Fruit fly (Drosophila melanogaster): ENCODE results near the gene CG32473.

The CG32473 gene

DNA sequence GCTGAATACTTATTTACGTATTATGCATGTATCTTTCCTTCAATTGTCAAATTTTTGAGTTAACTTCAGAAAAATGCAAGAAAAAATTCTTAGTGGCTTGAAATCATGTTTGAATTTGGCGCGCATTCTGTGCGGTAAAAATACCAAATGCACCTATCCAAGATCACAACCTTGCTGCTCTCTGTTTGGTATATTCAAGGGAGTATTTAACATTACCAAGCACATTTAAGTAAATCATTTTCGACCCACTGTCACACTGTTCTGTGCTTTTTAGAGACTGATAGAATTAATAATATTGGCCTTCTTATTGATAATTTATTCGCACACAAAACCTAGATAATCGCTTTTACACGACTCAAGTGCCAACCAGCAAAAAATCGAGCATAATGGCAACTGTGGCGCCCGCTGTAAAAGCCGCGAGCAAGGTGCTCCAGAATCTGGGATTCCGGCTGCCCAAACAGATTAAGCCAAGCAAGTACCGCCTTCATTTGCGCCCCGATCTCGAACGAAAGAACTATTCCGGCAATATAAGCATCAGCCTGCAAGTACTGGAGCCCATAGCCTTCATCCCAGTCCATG, 6.8 kb downstream of the CG32473 start (continued):
- TF ChIP-seq CG13123 (GFP tag; optimal IDR thresholded peaks at IDR 0.05) (no peak), CG1602 (GFP tag; optimal IDR thresholded peaks at IDR 0.05) (no peak), Adf1 (GFP tag; IDR thresholded peaks at IDR 0.05) (no peak), fru (optimal IDR thresholded peaks at IDR 0.05) (no peak), Lim3 (GFP tag; IDR thresholded peaks at IDR 0.05) (no peak), Doc3 (GFP tag; IDR thresholded peaks at IDR 0.05; ENCODE audit: partially characterized antibody) (no peak), H15 (GFP tag; IDR thresholded peaks at IDR 0.05) (no peak), CG2120 (GFP tag; optimal IDR thresholded peaks at IDR 0.05) (no peak), MBD-R2 (GFP tag; IDR thresholded peaks at IDR 0.05) (peak; percentile 78), Dref (GFP tag; IDR thresholded peaks at IDR 0.05) (no peak; the same call in 1 of the 2 replicates), lilli (GFP tag; optimal IDR thresholded peaks at IDR 0.05) (no peak), CG2116 (GFP tag; optimal IDR thresholded peaks at IDR 0.05) (peak; percentile 42), Xbp1 (GFP tag; optimal IDR thresholded peaks at IDR 0.05) (no peak), ftz-f1 (GFP tag; optimal IDR thresholded peaks at IDR 0.05) (peak; percentile 8), Lpt (GFP tag; optimal IDR thresholded peaks at IDR 0.05) (no peak), z (GFP tag; IDR thresholded peaks at IDR 0.05) (no peak), CG15011 (GFP tag; optimal IDR thresholded peaks at IDR 0.05) (no peak), CG30431 (GFP tag; optimal IDR thresholded peaks at IDR 0.05) (no peak), CG11093 (GFP tag; IDR thresholded peaks at IDR 0.05) (no peak), crc (GFP tag; optimal IDR thresholded peaks at IDR 0.05) (no peak), fd96Cb (tag; optimal IDR thresholded peaks at IDR 0.05) (no peak), CG13424 (tag; optimal IDR thresholded peaks at IDR 0.05) (no peak), CG13894 (tag; optimal IDR thresholded peaks at IDR 0.05) (no peak), CG1233 (GFP tag; optimal IDR thresholded peaks at IDR 0.05) (no peak), CG4707 (GFP tag; optimal IDR thresholded peaks at IDR 0.05) (no peak), mld (GFP tag; IDR thresholded peaks at IDR 0.05; ENCODE audit: partially characterized antibody) (no peak), Atf6 (GFP tag; IDR thresholded peaks at IDR 0.05) (no peak), tll (GFP tag; optimal IDR thresholded peaks at IDR 0.05) (no peak), CG4424 (GFP tag; optimal IDR thresholded peaks at IDR 0.05) (no peak), CG6765 (GFP tag; optimal IDR thresholded peaks at IDR 0.05) (no peak), gem (tag; optimal IDR thresholded peaks at IDR 0.05) (no peak), CG17359 (tag; optimal IDR thresholded peaks at IDR 0.05) (no peak), Nf-YC (tag; optimal IDR thresholded peaks at IDR 0.05) (no peak), croc (GFP tag; conservative IDR thresholded peaks at IDR 0.05) (no peak), Nf-YA (GFP tag; IDR thresholded peaks at IDR 0.05) (no peak), CG43689 (GFP tag; IDR thresholded peaks at IDR 0.05) (no peak), Ets65A (GFP tag) (no peak), CG17612 (GFP tag; IDR thresholded peaks at IDR 0.05) (no peak), gcm (GFP tag; optimal IDR thresholded peaks at IDR 0.05) (no peak), nerfin-2 (GFP tag; IDR thresholded peaks at IDR 0.05; ENCODE audit: partially characterized antibody) (no peak), exex (tag; optimal IDR thresholded peaks at IDR 0.05) (peak; percentile 22), CG13775 (GFP tag; optimal IDR thresholded peaks at IDR 0.05) (no peak), emc (GFP tag; optimal IDR thresholded peaks at IDR 0.05) (no peak), CG5180 (GFP tag; optimal IDR thresholded peaks at IDR 0.05) (no peak), slp2 (GFP tag; optimal IDR thresholded peaks at IDR 0.05) (no peak), CG32767 (GFP tag; IDR thresholded peaks at IDR 0.05) (no peak), CG16815 (GFP tag; optimal IDR thresholded peaks at IDR 0.05) (no peak), CG6791 (GFP tag; IDR thresholded peaks at IDR 0.05; ENCODE audit: partially characterized antibody) (no peak), maf-S (GFP tag; optimal IDR thresholded peaks at IDR 0.05) (no peak), cad (GFP tag; optimal IDR thresholded peaks at IDR 0.05) (no peak), Fer1 (GFP tag; optimal IDR thresholded peaks at IDR 0.05) (no peak), Bdp1 (GFP tag; optimal IDR thresholded peaks at IDR 0.05) (no peak)
